Worm (Caenorhabditis elegans): ENCODE measurements around the gene srm-1.

- TF ChIP-seq him-1 (tag; optimal IDR thresholded peaks at IDR 0.05) (no peak), dao-5 (tag; optimal IDR thresholded peaks at IDR 0.05) (no peak)
Measured at ce11 chrIV:5060984-5061383, 48.6 kb downstream of the srm-1 start, which contains the start of gene C09B9.7.

Data from whole organism, L4/young adult.